Worm (Caenorhabditis elegans) whole organism, L1 larva: ENCODE results near the gene C03B8.3.

Experiments used
- sptf-1 ChIP-seq: fragments of 150-350 bp; optimal IDR thresholded peaks from 2 replicates; lab custom pipeline; 2014; ENCODE audit warnings: missing biosample characterization, missing genetic modification characterization
- unc-130 ChIP-seq: fragments of 150-350 bp; optimal IDR thresholded peaks from 2 replicates; lab custom pipeline; 2017; ENCODE audit warnings: missing biosample characterization, missing genetic modification characterization, inconsistent platforms

DNA sequence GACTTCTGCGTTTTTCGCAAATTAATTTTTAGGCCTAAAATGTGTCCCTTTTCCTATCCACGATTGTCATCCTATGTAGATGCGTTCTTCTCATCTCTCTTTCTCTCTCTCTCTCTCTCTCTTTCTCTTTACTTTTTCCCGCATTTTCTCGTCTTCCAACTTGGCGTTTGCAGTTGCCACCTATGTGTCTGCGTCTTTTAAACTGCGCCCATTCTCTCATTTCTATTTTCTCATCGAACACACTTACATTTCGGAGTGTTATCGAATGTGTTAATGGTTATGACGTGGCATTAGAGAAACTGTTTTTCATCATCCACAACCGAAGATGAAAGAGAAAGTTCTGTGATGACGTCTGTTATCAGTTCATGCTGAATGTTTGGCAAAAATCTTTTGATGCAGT lies 16.4 kb downstream of the C03B8.3 start:
- TF ChIP-seq unc-130 (tag; lab: Kevin White, UChicago) (no peak), sptf-1 (tag; lab: Kevin White, UChicago) (no peak)
